Worm (Caenorhabditis elegans) whole organism, L2 larva: ENCODE data around the gene F31E3.12.

Experiments
- ama-1 ChIP-seq: fragments of 150-350 bp; optimal IDR thresholded peaks from 2 replicates; lab custom pipeline; 2018; ENCODE audit warnings: inconsistent platforms
- fos-1 ChIP-seq: fragments of 150-350 bp; optimal IDR thresholded peaks from 2 replicates; lab custom pipeline; 2014; ENCODE audit warnings: missing biosample characterization, missing genetic modification characterization
- gmeb-1 ChIP-seq: fragments of 150-350 bp; optimal IDR thresholded peaks from 2 replicates; lab custom pipeline; 2014; ENCODE audit warnings: missing biosample characterization, missing genetic modification characterization
- nhr-11 ChIP-seq: fragments of 150-350 bp; optimal IDR thresholded peaks from 2 replicates; lab custom pipeline; 2014; ENCODE audit warnings: missing biosample characterization, missing genetic modification characterization
- nhr-77 ChIP-seq: fragments of 150-350 bp; optimal IDR thresholded peaks from 2 replicates; lab custom pipeline; 2014; ENCODE audit warnings: missing biosample characterization, missing genetic modification characterization
- unc-55 ChIP-seq: fragments of 150-350 bp; sonication (generic microtip); optimal IDR thresholded peaks from 3 replicates; lab custom pipeline; 2014; ENCODE audit warnings: missing biosample characterization, missing genetic modification reagents, missing genetic modification characterization
- ztf-1 ChIP-seq: fragments of 200-800 bp; sonication (Bioruptor generic); conservative IDR thresholded peaks from 2 replicates; pipeline ENCODE4 v1.3.6; 2022; ENCODE audit warnings: missing genetic modification characterization, missing compliant biosample characterization

DNA sequence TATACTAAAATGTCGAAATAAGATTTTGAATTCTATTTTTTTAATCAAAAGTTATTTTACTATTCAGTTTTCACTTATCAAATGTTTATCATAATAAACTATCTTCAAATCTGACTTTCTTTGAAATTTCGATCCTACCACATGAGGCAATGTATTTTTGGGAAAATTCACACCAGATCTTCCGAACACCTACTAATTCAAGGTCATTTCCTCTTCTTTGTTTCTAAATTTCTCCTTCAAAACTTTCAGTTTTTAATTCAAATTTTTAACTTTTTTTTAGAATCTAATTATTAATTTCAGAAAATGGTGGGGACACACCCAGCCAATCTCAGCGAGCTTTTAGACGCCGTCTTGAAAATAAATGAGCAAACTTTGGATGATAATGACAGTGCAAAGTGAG lies 10.4 kb downstream of the F31E3.12 start, which contains the start of gene ceh-20:
- TF ChIP-seq ama-1 (lab: Kevin White, UChicago) (no peak), gmeb-1 (tag; lab: Kevin White, UChicago) (no peak), unc-55 (GFP tag; lab: Kevin White, UChicago) (no peak), fos-1 (tag; lab: Kevin White, UChicago) (no peak), nhr-11 (tag; lab: Kevin White, UChicago) (no peak), ztf-1 (GFP tag; lab: Robert Waterston, UW) (no peak), nhr-77 (tag; lab: Kevin White, UChicago) (no peak)
